Worm (Caenorhabditis elegans) whole organism, L3 larva: ENCODE measurements around the gene dhs-23.

Source experiments
- ZK546.5 ChIP-seq: sonication (generic microtip); optimal IDR thresholded peaks from 2 replicates; lab custom pipeline; 2017; ENCODE audit warnings: missing biosample characterization, missing genetic modification characterization
- aly-2 ChIP-seq: fragments of 150-350 bp; optimal IDR thresholded peaks from 2 replicates; lab custom pipeline; 2014; ENCODE audit warnings: missing biosample characterization, missing genetic modification characterization
- ama-1 ChIP-seq: fragments of 150-350 bp; optimal IDR thresholded peaks from 2 replicates; lab custom pipeline; 2018
- ceh-16 ChIP-seq: sonication (generic microtip); optimal IDR thresholded peaks from 2 replicates; lab custom pipeline; 2017; ENCODE audit warnings: missing biosample characterization, missing genetic modification characterization
- ceh-28 ChIP-seq: fragments of 150-350 bp; optimal IDR thresholded peaks from 2 replicates; lab custom pipeline; 2014; ENCODE audit warnings: missing biosample characterization, missing genetic modification reagents, missing genetic modification characterization
- ceh-9 ChIP-seq: sonication (generic microtip); optimal IDR thresholded peaks from 2 replicates; lab custom pipeline; 2018; ENCODE audit warnings: missing biosample characterization, missing genetic modification characterization
- daf-12 ChIP-seq: fragments of 150-350 bp; optimal IDR thresholded peaks from 2 replicates; lab custom pipeline; 2014; ENCODE audit warnings: missing biosample characterization, missing genetic modification reagents, missing genetic modification characterization
- egl-27 ChIP-seq: sonication (generic microtip); optimal IDR thresholded peaks from 4 replicates; lab custom pipeline; 2017; ENCODE audit warnings: missing biosample characterization, missing genetic modification reagents, missing genetic modification characterization
- egl-5 ChIP-seq: fragments of 150-350 bp; optimal IDR thresholded peaks from 2 replicates; lab custom pipeline; 2017; ENCODE audit warnings: missing biosample characterization, missing genetic modification reagents, missing genetic modification characterization, inconsistent platforms
- elt-1 ChIP-seq: fragments of 150-350 bp; optimal IDR thresholded peaks from 2 replicates; lab custom pipeline; 2014; ENCODE audit warnings: missing biosample characterization, missing genetic modification characterization
- elt-2 ChIP-seq: sonication (generic microtip); optimal IDR thresholded peaks from 2 replicates; lab custom pipeline; 2016; ENCODE audit warnings: missing genetic modification reagents, mild to moderate bottlenecking, missing genetic modification characterization, missing compliant biosample characterization
- elt-3 ChIP-seq, 3 experiments: fragments of 150-350 bp in 1 of 3; sonication (generic microtip) in 2 of 3; optimal IDR thresholded peaks; 2 replicates in 2 of 3; 4 replicates in 1 of 3; lab custom pipeline; 2014 to 2017; ENCODE audit warnings: missing biosample characterization in 3 of 3, missing genetic modification characterization in 3 of 3
- eor-1 ChIP-seq, 2 experiments: fragments of 150-350 bp; optimal IDR thresholded peaks; 2 replicates each; lab custom pipeline; 2014 to 2018; ENCODE audit warnings: missing biosample characterization in 2 of 2, missing genetic modification characterization in 2 of 2
- fkh-10 ChIP-seq: sonication (generic microtip); optimal IDR thresholded peaks from 2 replicates; lab custom pipeline; 2017; ENCODE audit warnings: missing biosample characterization, missing genetic modification reagents, missing genetic modification characterization
- fkh-2 ChIP-seq: fragments of 150-350 bp; optimal IDR thresholded peaks from 2 replicates; lab custom pipeline; 2014; ENCODE audit warnings: missing biosample characterization, missing genetic modification reagents, missing genetic modification characterization
- fos-1 ChIP-seq: fragments of 150-350 bp; optimal IDR thresholded peaks from 2 replicates; lab custom pipeline; 2014; ENCODE audit warnings: missing biosample characterization, missing genetic modification characterization
- hmg-11 ChIP-seq: sonication (generic microtip); optimal IDR thresholded peaks from 2 replicates; lab custom pipeline; 2016; ENCODE audit warnings: missing genetic modification characterization, missing compliant biosample characterization
- jun-1 ChIP-seq: fragments of 150-350 bp; optimal IDR thresholded peaks from 2 replicates; lab custom pipeline; 2014; ENCODE audit warnings: missing biosample characterization, missing genetic modification reagents, missing genetic modification characterization
- lin-15B ChIP-seq: fragments of 150-350 bp; optimal IDR thresholded peaks from 2 replicates; lab custom pipeline; 2014; ENCODE audit warnings: missing biosample characterization, missing genetic modification characterization
- lin-39 ChIP-seq: fragments of 150-350 bp; optimal IDR thresholded peaks from 2 replicates; lab custom pipeline; 2018; ENCODE audit warnings: missing biosample characterization, missing genetic modification reagents, missing genetic modification characterization
- lsy-12 ChIP-seq: sonication (generic microtip); optimal IDR thresholded peaks from 2 replicates; lab custom pipeline; 2016; ENCODE audit warnings: mild to moderate bottlenecking, missing genetic modification characterization, missing compliant biosample characterization
- mdl-1 ChIP-seq: fragments of 150-350 bp; optimal IDR thresholded peaks from 2 replicates; lab custom pipeline; 2014; ENCODE audit warnings: missing biosample characterization, missing genetic modification characterization
- mml-1 ChIP-seq: fragments of 150-350 bp; sonication (generic microtip); optimal IDR thresholded peaks from 3 replicates; lab custom pipeline; 2014; ENCODE audit warnings: missing biosample characterization, missing genetic modification characterization
- nfya-1 ChIP-seq: sonication (generic microtip); optimal IDR thresholded peaks from 2 replicates; lab custom pipeline; 2017; ENCODE audit warnings: missing genetic modification characterization, mild to moderate bottlenecking, missing compliant biosample characterization, antibody characterized with exemption, moderate library complexity; ENCODE audit not compliant: insufficient read depth
- nhr-11 ChIP-seq: fragments of 150-350 bp; optimal IDR thresholded peaks from 2 replicates; lab custom pipeline; 2014; ENCODE audit warnings: missing biosample characterization, missing genetic modification characterization
- nhr-12 ChIP-seq: fragments of 150-350 bp; optimal IDR thresholded peaks from 2 replicates; lab custom pipeline; 2014; ENCODE audit warnings: missing biosample characterization, missing genetic modification characterization
- nhr-23 ChIP-seq: fragments of 150-350 bp; optimal IDR thresholded peaks from 2 replicates; lab custom pipeline; 2014; ENCODE audit warnings: missing biosample characterization, missing genetic modification reagents, missing genetic modification characterization
- nhr-237 ChIP-seq: fragments of 150-350 bp; optimal IDR thresholded peaks from 2 replicates; lab custom pipeline; 2014; ENCODE audit warnings: missing biosample characterization, missing genetic modification characterization
- nhr-28 ChIP-seq: fragments of 150-350 bp; optimal IDR thresholded peaks from 2 replicates; lab custom pipeline; 2014; ENCODE audit warnings: missing biosample characterization, missing genetic modification characterization
- nhr-67 ChIP-seq: fragments of 150-350 bp; optimal IDR thresholded peaks from 2 replicates; lab custom pipeline; 2014; ENCODE audit warnings: missing biosample characterization, missing genetic modification characterization
- pha-4 ChIP-seq: fragments of 150-350 bp; optimal IDR thresholded peaks from 2 replicates; lab custom pipeline; 2014; ENCODE audit warnings: missing biosample characterization, missing genetic modification reagents, missing genetic modification characterization
- pqm-1 ChIP-seq: fragments of 150-350 bp; optimal IDR thresholded peaks from 2 replicates; lab custom pipeline; 2017; ENCODE audit warnings: missing biosample characterization, missing genetic modification characterization, inconsistent platforms
- skn-1 ChIP-seq: fragments of 150-350 bp; optimal IDR thresholded peaks from 2 replicates; lab custom pipeline; 2014; ENCODE audit warnings: missing biosample characterization, missing genetic modification characterization
- snpc-4 ChIP-seq: fragments of 150-350 bp; optimal IDR thresholded peaks from 2 replicates; lab custom pipeline; 2014; ENCODE audit warnings: missing biosample characterization, missing genetic modification characterization
- unc-39 ChIP-seq: sonication (generic microtip); optimal IDR thresholded peaks from 4 replicates; lab custom pipeline; 2017; ENCODE audit warnings: missing biosample characterization, missing genetic modification characterization
- unc-62 ChIP-seq: fragments of 150-350 bp; sonication (generic microtip); optimal IDR thresholded peaks from 4 replicates; lab custom pipeline; 2014; ENCODE audit warnings: missing biosample characterization, missing genetic modification reagents, missing genetic modification characterization
- zag-1 ChIP-seq: fragments of 150-350 bp; optimal IDR thresholded peaks from 2 replicates; lab custom pipeline; 2014; ENCODE audit warnings: missing biosample characterization, missing genetic modification characterization
- ztf-11 ChIP-seq: fragments of 150-350 bp; optimal IDR thresholded peaks from 2 replicates; lab custom pipeline; 2014; ENCODE audit warnings: missing biosample characterization, missing genetic modification characterization

Gene dhs-23

ce11 chrV:15344481-15344880 lies 36.5 kb upstream of the dhs-23 start, which contains the start of gene wrt-8:
wrt-8 (minus strand) TSS chrV:15344581.
- TF ChIP-seq ceh-9 (no peak), fkh-2 (tag; lab: Kevin White, UChicago) (no peak)

ce11 chrV:15347292-15347691 lies 33.7 kb upstream of the dhs-23 start, which contains the start of gene C29F3.3:
C29F3.3 (minus strand) TSS chrV:15347392.
- TF ChIP-seq aly-2 (tag; lab: Kevin White, UChicago) (no peak), nhr-67 (tag; lab: Kevin White, UChicago) (no peak), fos-1 (no peak), zag-1 (tag; lab: Kevin White, UChicago) (no peak), elt-3 (tag; optimal IDR thresholded peaks at IDR 0.05; lab: Kevin White, UChicago) (no peak), egl-5 (no peak), skn-1 (tag; lab: Kevin White, UChicago) (no peak), nhr-12 (tag; lab: Kevin White, UChicago) (no peak), unc-39 (no peak), fkh-10 (no peak), unc-62 (GFP tag; lab: Kevin White, UChicago) (no peak), ceh-9 (no peak), mdl-1 (no peak), ZK546.5 (tag; lab: Kevin White, UChicago) (no peak), snpc-4 (no peak), nfya-1 (no peak), pha-4 (tag; lab: Kevin White, UChicago) (no peak)

- TF ChIP-seq lsy-12 (tag; lab: Kevin White, UChicago) (no peak), eor-1 (tag; optimal IDR thresholded peaks at IDR 0.05; lab: Kevin White, UChicago) (no peak), ztf-11 (tag; lab: Kevin White, UChicago) (no peak), egl-5 (no peak), ceh-28 (no peak), elt-2 (tag; lab: Kevin White, UChicago) (no peak), lin-39 (tag; lab: Kevin White, UChicago) (no peak), hmg-11 (tag; lab: Kevin White, UChicago) (no peak), elt-3 (tag; optimal IDR thresholded peaks at IDR 0.05; lab: Kevin White, UChicago) (no peak), pqm-1 (tag; lab: Kevin White, UChicago) (no peak), mdl-1 (no peak), nhr-28 (no peak), nhr-237 (tag; lab: Kevin White, UChicago) (no peak), ama-1 (no peak), unc-62 (GFP tag; lab: Kevin White, UChicago) (no peak), ZK546.5 (tag; lab: Kevin White, UChicago) (no peak), lin-15B (tag; lab: Kevin White, UChicago) (no peak), fkh-10 (no peak), zag-1 (tag; lab: Kevin White, UChicago) (no peak)
Observed at ce11 chrV:15349044-15349443, 32.0 kb upstream of the dhs-23 start, which contains the start of gene clec-230. clec-230 (minus strand) TSS chrV:15349144.

ce11 chrV:15350615-15351014 lies 30.4 kb upstream of the dhs-23 start, which contains the start of gene clec-231:
clec-231 (minus strand) TSS chrV:15350715.
- TF ChIP-seq pqm-1 (tag; lab: Kevin White, UChicago) (no peak), elt-3 (tag; optimal IDR thresholded peaks at IDR 0.05; lab: Kevin White, UChicago) (no peak), nhr-67 (tag; lab: Kevin White, UChicago) (no peak), ZK546.5 (tag; lab: Kevin White, UChicago) (no peak), fos-1 (no peak), ceh-16 (no peak), egl-5 (no peak), mml-1 (tag; lab: Kevin White, UChicago) (no peak), nhr-23 (tag; lab: Kevin White, UChicago) (no peak), ama-1 (no peak), elt-2 (tag; lab: Kevin White, UChicago) (no peak), egl-27 (tag; lab: Kevin White, UChicago) (no peak), ztf-11 (tag; lab: Kevin White, UChicago) (no peak), daf-12 (tag; lab: Kevin White, UChicago) (no peak), fkh-10 (no peak), nhr-237 (tag; lab: Kevin White, UChicago) (no peak)

ce11 chrV:15352376-15352775 lies 28.6 kb upstream of the dhs-23 start, which contains the start of gene srx-58:
srx-58 (plus strand) TSS chrV:15352676.
- no peak for TF ChIP-seq elt-1
- TF ChIP-seq unc-39 = no peak
- TF ChIP-seq nhr-67 (tag; lab: Kevin White, UChicago) = no peak
- TF ChIP-seq egl-5 = no peak
- no peak for TF ChIP-seq jun-1 (tag; lab: Kevin White, UChicago)
- no peak for TF ChIP-seq nhr-11 (tag; lab: Kevin White, UChicago)
- TF ChIP-seq nhr-28 = no peak
- no peak for TF ChIP-seq lin-39 (tag; lab: Kevin White, UChicago)
